Worm (Caenorhabditis elegans) whole organism, midembryonic: ENCODE measurements around the gene F52G3.5.

Experiments used
- flt-1 ChIP-seq: fragments of 200-800 bp; sonication (Bioruptor generic); IDR thresholded peaks from 2 replicates; pipeline ENCODE4 v1.3.6; 2022; ENCODE audit warnings: missing genetic modification characterization, missing compliant biosample characterization
- klf-2 ChIP-seq: fragments of 200-800 bp; sonication (Bioruptor generic); conservative IDR thresholded peaks from 2 replicates; pipeline ENCODE4 v1.3.6; 2022; ENCODE audit warnings: missing genetic modification reagents, missing genetic modification characterization, missing compliant biosample characterization

- TF ChIP-seq flt-1 (no peak), klf-2 (GFP tag; lab: Robert Waterston, UW) (no peak; the same call in 1 of the 2 replicates)
These were observed 45.7 kb downstream of the F52G3.5 start for ce11 chrX:16930333-16930621.
